Fruit fly (Drosophila melanogaster) whole organism, embryonic: ENCODE data around the gene CG13850.
A peak's percentile ranks its signal among the peaks of the same experiment; 100 is the strongest.

ENCODE experiments used
- Abd-B ChIP-seq: fragments of 200-800 bp; sonication (Bioruptor generic); optimal IDR thresholded peaks from 2 replicates; lab custom pipeline; 2018; ENCODE audit warnings: missing biosample characterization, mild to moderate bottlenecking, missing genetic modification characterization, moderate library complexity
- CG10267 ChIP-seq: fragments of 200-800 bp; sonication (Bioruptor generic); optimal IDR thresholded peaks from 2 replicates; lab custom pipeline; 2018; ENCODE audit warnings: missing biosample characterization, mild to moderate bottlenecking, missing genetic modification characterization, moderate library complexity
- CG10543 ChIP-seq: fragments of 200-800 bp; sonication (Bioruptor generic); optimal IDR thresholded peaks from 3 replicates; lab custom pipeline; 2017; ENCODE audit warnings: missing biosample characterization, mild to moderate bottlenecking, missing genetic modification characterization, moderate library complexity
- CG10959 ChIP-seq: fragments of 200-800 bp; sonication (Bioruptor generic); IDR thresholded peaks from 2 replicates; pipeline ENCODE4 v1.3.6; 2022; ENCODE audit warnings: missing biosample characterization, missing genetic modification characterization
- CG11696 ChIP-seq: fragments of 200-800 bp; sonication (Bioruptor generic); IDR thresholded peaks from 2 replicates; pipeline ENCODE4 v1.3.6; 2022; ENCODE audit warnings: missing biosample characterization, missing genetic modification characterization
- CG12744 ChIP-seq: fragments of 200-800 bp; sonication (Bioruptor generic); optimal IDR thresholded peaks from 2 replicates; lab custom pipeline; 2016; ENCODE audit warnings: missing biosample characterization, missing genetic modification characterization
- CG13287 ChIP-seq: fragments of 200-800 bp; sonication (Bioruptor generic); IDR thresholded peaks from 2 replicates; pipeline ENCODE4 v1.3.6; 2022; ENCODE audit warnings: missing biosample characterization, missing genetic modification characterization; ENCODE audit not compliant: partially characterized antibody
- CG13296 ChIP-seq: fragments of 200-800 bp; sonication (Bioruptor generic); optimal IDR thresholded peaks from 3 replicates; lab custom pipeline; 2018; ENCODE audit warnings: missing biosample characterization, mild to moderate bottlenecking, missing genetic modification characterization
- CG14050 ChIP-seq: fragments of 200-800 bp; sonication (Bioruptor generic); IDR thresholded peaks from 3 replicates; pipeline ENCODE4 v1.3.6; 2022; ENCODE audit warnings: missing biosample characterization, missing genetic modification characterization
- CG15269 ChIP-seq: fragments of 200-800 bp; sonication (Bioruptor generic); optimal IDR thresholded peaks from 2 replicates; lab custom pipeline; 2018; ENCODE audit warnings: missing biosample characterization, mild to moderate bottlenecking, missing genetic modification characterization, moderate library complexity
- CG1647 ChIP-seq: fragments of 200-800 bp; sonication (Bioruptor generic); optimal IDR thresholded peaks from 3 replicates; lab custom pipeline; 2016; ENCODE audit warnings: missing biosample characterization, missing genetic modification characterization
- CG17186 ChIP-seq: fragments of 200-800 bp; sonication (Bioruptor generic); optimal IDR thresholded peaks from 3 replicates; lab custom pipeline; 2017; ENCODE audit warnings: missing biosample characterization, missing genetic modification reagents, missing genetic modification characterization
- CG17359 ChIP-seq: fragments of 200-800 bp; sonication (Bioruptor generic); optimal IDR thresholded peaks from 3 replicates; lab custom pipeline; 2018; ENCODE audit warnings: missing biosample characterization, mild to moderate bottlenecking, missing genetic modification characterization, moderate library complexity
- CG18619 ChIP-seq: fragments of 200-800 bp; sonication (Bioruptor generic); optimal IDR thresholded peaks from 3 replicates; lab custom pipeline; 2017; ENCODE audit warnings: missing biosample characterization, mild to moderate bottlenecking, missing genetic modification characterization
- CG31388 ChIP-seq: fragments of 200-800 bp; sonication (Bioruptor generic); optimal IDR thresholded peaks from 2 replicates; lab custom pipeline; 2016; ENCODE audit warnings: missing biosample characterization, missing genetic modification characterization
- CG32532 ChIP-seq: fragments of 200-800 bp; sonication (Bioruptor generic); IDR thresholded peaks from 2 replicates; pipeline ENCODE4 v1.3.6; 2022; ENCODE audit warnings: missing biosample characterization, missing genetic modification characterization
- CG33557 ChIP-seq: fragments of 200-800 bp; sonication (Bioruptor generic); optimal IDR thresholded peaks from 2 replicates; lab custom pipeline; 2019; ENCODE audit warnings: missing biosample characterization, mild to moderate bottlenecking, missing genetic modification characterization, moderate library complexity
- CG42726 ChIP-seq: fragments of 200-800 bp; sonication (Bioruptor generic); IDR thresholded peaks from 2 replicates; pipeline ENCODE4 v1.3.6; 2022; ENCODE audit warnings: missing biosample characterization, missing genetic modification characterization; ENCODE audit not compliant: partially characterized antibody
- CG4282 ChIP-seq: fragments of 200-800 bp; sonication (Bioruptor generic); optimal IDR thresholded peaks from 2 replicates; lab custom pipeline; 2016; ENCODE audit warnings: missing biosample characterization, missing genetic modification characterization
- CG4404 ChIP-seq: fragments of 200-800 bp; sonication (Bioruptor generic); IDR thresholded peaks from 2 replicates; pipeline ENCODE4 v1.3.6; 2022; ENCODE audit warnings: missing biosample characterization, missing genetic modification characterization
- CG7928 ChIP-seq: fragments of 200-800 bp; sonication (Bioruptor generic); optimal IDR thresholded peaks from 2 replicates; lab custom pipeline; 2017; ENCODE audit warnings: missing biosample characterization, mild to moderate bottlenecking, missing genetic modification characterization
- CG7963 ChIP-seq: fragments of 200-800 bp; sonication (Bioruptor generic); IDR thresholded peaks from 3 replicates; pipeline ENCODE4 v1.3.6; 2022; ENCODE audit warnings: missing biosample characterization, missing genetic modification characterization; ENCODE audit not compliant: partially characterized antibody
- CkIIα-i1 ChIP-seq: fragments of 200-800 bp; sonication (Bioruptor generic); IDR thresholded peaks from 2 replicates; pipeline ENCODE4 v1.3.6; 2022; ENCODE audit warnings: missing biosample characterization, missing genetic modification characterization
- Dbx ChIP-seq: fragments of 200-800 bp; sonication (Bioruptor generic); IDR thresholded peaks from 3 replicates; pipeline ENCODE4 v1.3.6; 2022; ENCODE audit warnings: missing biosample characterization, missing genetic modification characterization
- Dp ChIP-seq: fragments of 200-800 bp; sonication (Bioruptor generic); optimal IDR thresholded peaks from 2 replicates; lab custom pipeline; 2018; ENCODE audit warnings: missing biosample characterization, mild to moderate bottlenecking, missing genetic modification characterization, moderate library complexity
- ERR ChIP-seq: fragments of 200-800 bp; sonication (Bioruptor generic); optimal IDR thresholded peaks from 2 replicates; lab custom pipeline; 2016; ENCODE audit warnings: missing biosample characterization, missing genetic modification characterization
- Hr3 ChIP-seq: fragments of 200-800 bp; sonication (Bioruptor generic); optimal IDR thresholded peaks from 3 replicates; lab custom pipeline; 2016; ENCODE audit warnings: missing biosample characterization, missing genetic modification characterization
- MBD-R2 ChIP-seq: fragments of 200-800 bp; sonication (Bioruptor generic); IDR thresholded peaks from 2 replicates; pipeline ENCODE4 v1.3.6; 2022; ENCODE audit warnings: missing biosample characterization, missing genetic modification characterization
- Optix ChIP-seq: fragments of 200-800 bp; sonication (Bioruptor generic); IDR thresholded peaks from 3 replicates; pipeline ENCODE4 v1.3.6; 2022; ENCODE audit warnings: missing biosample characterization, missing genetic modification characterization
- Scr ChIP-seq: fragments of 200-800 bp; sonication (Bioruptor generic); IDR thresholded peaks from 2 replicates; pipeline ENCODE4 v1.3.6; 2022; ENCODE audit warnings: missing biosample characterization, missing genetic modification characterization; ENCODE audit not compliant: partially characterized antibody
- Sry-δ ChIP-seq: fragments of 200-800 bp; sonication (Bioruptor generic); optimal IDR thresholded peaks from 2 replicates; lab custom pipeline; 2016; ENCODE audit warnings: missing biosample characterization, missing genetic modification characterization
- ara ChIP-seq: fragments of 200-800 bp; sonication (Bioruptor generic); IDR thresholded peaks from 2 replicates; pipeline ENCODE4 v1.3.6; 2022; ENCODE audit warnings: missing biosample characterization, missing genetic modification characterization
- ash1 ChIP-seq: fragments of 200-800 bp; sonication (Bioruptor generic); optimal IDR thresholded peaks from 2 replicates; lab custom pipeline; 2018; ENCODE audit warnings: missing biosample characterization, mild to moderate bottlenecking, missing genetic modification characterization
- bcd ChIP-seq: fragments of 200-800 bp; sonication (Bioruptor generic); optimal IDR thresholded peaks from 2 replicates; lab custom pipeline; 2017; ENCODE audit warnings: missing biosample characterization, mild to moderate bottlenecking, missing genetic modification characterization
- bigmax ChIP-seq: fragments of 200-800 bp; sonication (Bioruptor generic); optimal IDR thresholded peaks from 2 replicates; lab custom pipeline; 2018; ENCODE audit warnings: missing biosample characterization, mild to moderate bottlenecking, missing genetic modification characterization
- chinmo ChIP-seq: fragments of 200-800 bp; sonication (Bioruptor generic); IDR thresholded peaks from 4 replicates; pipeline ENCODE4 v1.3.6; 2022; ENCODE audit warnings: missing biosample characterization, missing genetic modification characterization; ENCODE audit not compliant: partially characterized antibody
- dpn ChIP-seq, 2 experiments: fragments of 200-800 bp; sonication (Bioruptor generic); optimal IDR thresholded peaks; 3 replicates each; lab custom pipeline; 2016; ENCODE audit warnings: missing biosample characterization in 2 of 2, missing genetic modification characterization in 2 of 2
- gcm ChIP-seq: fragments of 200-800 bp; sonication (Bioruptor generic); optimal IDR thresholded peaks from 2 replicates; lab custom pipeline; 2019; ENCODE audit warnings: missing biosample characterization, mild to moderate bottlenecking, missing genetic modification characterization, moderate library complexity
- gfzf ChIP-seq: fragments of 200-800 bp; sonication (Bioruptor generic); optimal IDR thresholded peaks from 2 replicates; lab custom pipeline; 2016; ENCODE audit warnings: missing biosample characterization, mild to moderate bottlenecking, missing genetic modification characterization, moderate library complexity
- lmd ChIP-seq: fragments of 200-800 bp; sonication (Bioruptor generic); IDR thresholded peaks from 2 replicates; pipeline ENCODE4 v1.3.6; 2022; ENCODE audit warnings: missing biosample characterization, missing genetic modification characterization
- lov ChIP-seq, 2 experiments: fragments of 200-800 bp in 1 of 2; fragments of >200 bp in 1 of 2; sonication (Bioruptor generic) in 1 of 2; IDR thresholded peaks in 1 of 2; optimal IDR thresholded peaks in 1 of 2; 2 replicates in 1 of 2; 3 replicates in 1 of 2; pipeline versions ENCODE4 v1.3.6 to Lab custom; 2017 to 2022; ENCODE audit warnings: missing biosample characterization in 1 of 2, missing genetic modification characterization in 1 of 2
- oc ChIP-seq: fragments of 200-800 bp; sonication (Bioruptor generic); optimal IDR thresholded peaks from 2 replicates; lab custom pipeline; 2018; ENCODE audit warnings: missing biosample characterization, mild to moderate bottlenecking, missing genetic modification characterization, moderate library complexity
- pho ChIP-seq: fragments of 200-800 bp; sonication (Bioruptor generic); optimal IDR thresholded peaks from 2 replicates; lab custom pipeline; 2016; ENCODE audit warnings: missing biosample characterization, missing genetic modification characterization
- pum ChIP-seq: fragments of 200-800 bp; sonication (Bioruptor generic); optimal IDR thresholded peaks from 2 replicates; lab custom pipeline; 2016; ENCODE audit warnings: missing biosample characterization, missing genetic modification characterization
- pzg ChIP-seq: fragments of 200-800 bp; sonication (Bioruptor generic); optimal IDR thresholded peaks from 3 replicates; lab custom pipeline; 2018; ENCODE audit warnings: missing biosample characterization, mild to moderate bottlenecking, missing genetic modification characterization, moderate library complexity
- ro ChIP-seq: fragments of 200-800 bp; sonication (Bioruptor generic); IDR thresholded peaks from 2 replicates; pipeline ENCODE4 v1.3.6; 2022; ENCODE audit warnings: missing biosample characterization, missing genetic modification characterization
- sens-2 ChIP-seq: fragments of 200-800 bp; sonication (Bioruptor generic); IDR thresholded peaks from 2 replicates; pipeline ENCODE4 v1.3.6; 2022; ENCODE audit warnings: missing biosample characterization, missing genetic modification characterization
- tup ChIP-seq: fragments of 200-800 bp; sonication (Bioruptor generic); optimal IDR thresholded peaks from 2 replicates; lab custom pipeline; 2016; ENCODE audit warnings: missing biosample characterization, mild to moderate bottlenecking, missing genetic modification characterization, moderate library complexity
- vfl ChIP-seq: fragments of 200-800 bp; sonication (Bioruptor generic); optimal IDR thresholded peaks from 2 replicates; lab custom pipeline; 2016; ENCODE audit warnings: missing biosample characterization, missing genetic modification characterization
- vvl ChIP-seq: fragments of 200-800 bp; sonication (Bioruptor generic); IDR thresholded peaks from 2 replicates; pipeline ENCODE4 v1.3.6; 2022; ENCODE audit warnings: missing biosample characterization, missing genetic modification characterization

Gene CG13850

dm6 chr3R:22358810-22359209, 51.9 kb downstream of the CG13850 start:
- TF ChIP-seq dpn (GFP tag; optimal IDR thresholded peaks at IDR 0.05; lab: Kevin White, UChicago) (peak in 1 of 2 experiments; percentile 64), CG13287 (GFP tag; lab: Robert Waterston, UW) (no peak), ara (GFP tag; lab: Robert Waterston, UW) (peak; percentile 85), pum (GFP tag; lab: Kevin White, UChicago) (peak; percentile 25), CG13296 (GFP tag; lab: Kevin White, UChicago) (peak; percentile 57), CG31388 (peak; percentile 13), bigmax (no peak), gcm (GFP tag; lab: Kevin White, UChicago) (peak; percentile 57), CG32532 (GFP tag; lab: Robert Waterston, UW) (peak; percentile 73), tup (GFP tag; lab: Kevin White, UChicago) (peak; percentile 67), MBD-R2 (GFP tag; lab: Robert Waterston, UW) (peak; percentile 18; the same call in 1 of the 2 replicates), CG42726 (GFP tag; lab: Robert Waterston, UW) (no peak), CG10959 (GFP tag; lab: Robert Waterston, UW) (peak; percentile 66), Sry-δ (GFP tag; lab: Kevin White, UChicago) (peak; percentile 32), Scr (GFP tag; lab: Robert Waterston, UW) (no peak), CG11696 (GFP tag; lab: Robert Waterston, UW) (peak; percentile 66; the same call in 1 of the 2 replicates), CkIIα-i1 (GFP tag; lab: Robert Waterston, UW) (no peak), CG12744 (GFP tag; lab: Kevin White, UChicago) (peak; percentile 34), sens-2 (GFP tag; lab: Robert Waterston, UW) (no peak), lmd (GFP tag; lab: Robert Waterston, UW) (peak; percentile 54), Hr3 (peak; percentile 55), CG17359 (tag; lab: Kevin White, UChicago) (peak; percentile 90), bcd (GFP tag; lab: Kevin White, UChicago) (peak; percentile 62), Optix (GFP tag; lab: Robert Waterston, UW) (peak; percentile 60; the same call in 1 of the 3 replicates), gfzf (GFP tag; lab: Kevin White, UChicago) (no peak), ro (0 out of 2 replicates have a peak, but pooled peaks have one; percentile 40), chinmo (no peak), CG15269 (peak; percentile 56), ERR (GFP tag; lab: Kevin White, UChicago) (no peak), CG7928 (GFP tag; lab: Kevin White, UChicago) (no peak), vfl (no peak), CG14050 (GFP tag; lab: Robert Waterston, UW) (peak; percentile 52; the same call in 1 of the 3 replicates), ash1 (GFP tag; lab: Kevin White, UChicago) (no peak), CG33557 (GFP tag; lab: Kevin White, UChicago) (peak; percentile 86), Dp (GFP tag; lab: Kevin White, UChicago) (no peak), vvl (peak; percentile 87), CG17186 (GFP tag; lab: Kevin White, UChicago) (peak; percentile 54), oc (tag; lab: Kevin White, UChicago) (peak; percentile 86), CG10543 (GFP tag; lab: Kevin White, UChicago) (no peak), CG7963 (GFP tag; lab: Robert Waterston, UW) (no peak), Dbx (GFP tag; lab: Robert Waterston, UW) (0 out of 3 replicates have a peak, but pooled peaks have one; percentile 25), CG18619 (GFP tag; lab: Kevin White, UChicago) (peak; percentile 58), CG10267 (tag; lab: Kevin White, UChicago) (peak; percentile 65), Abd-B (no peak), lov (optimal IDR thresholded peaks at IDR 0.05; lab: Kevin White, UChicago) (no peak), lov (GFP tag; IDR thresholded peaks at IDR 0.05; lab: Robert Waterston, UW) (peak; percentile 74; the same call in 1 of the 3 replicates), CG1647 (GFP tag; lab: Kevin White, UChicago) (peak; percentile 20), CG4282 (no peak), CG4404 (GFP tag; lab: Robert Waterston, UW) (0 out of 2 replicates have a peak, but pooled peaks have one; percentile 17), pzg (GFP tag; lab: Kevin White, UChicago) (no peak), pho (GFP tag; lab: Kevin White, UChicago) (no peak)
